Fruit fly (Drosophila melanogaster): ENCODE results near the gene CCKLR-17D3.
A peak's percentile ranks its signal among the peaks of the same experiment; 100 is the strongest.

The CCKLR-17D3 gene

DNA sequence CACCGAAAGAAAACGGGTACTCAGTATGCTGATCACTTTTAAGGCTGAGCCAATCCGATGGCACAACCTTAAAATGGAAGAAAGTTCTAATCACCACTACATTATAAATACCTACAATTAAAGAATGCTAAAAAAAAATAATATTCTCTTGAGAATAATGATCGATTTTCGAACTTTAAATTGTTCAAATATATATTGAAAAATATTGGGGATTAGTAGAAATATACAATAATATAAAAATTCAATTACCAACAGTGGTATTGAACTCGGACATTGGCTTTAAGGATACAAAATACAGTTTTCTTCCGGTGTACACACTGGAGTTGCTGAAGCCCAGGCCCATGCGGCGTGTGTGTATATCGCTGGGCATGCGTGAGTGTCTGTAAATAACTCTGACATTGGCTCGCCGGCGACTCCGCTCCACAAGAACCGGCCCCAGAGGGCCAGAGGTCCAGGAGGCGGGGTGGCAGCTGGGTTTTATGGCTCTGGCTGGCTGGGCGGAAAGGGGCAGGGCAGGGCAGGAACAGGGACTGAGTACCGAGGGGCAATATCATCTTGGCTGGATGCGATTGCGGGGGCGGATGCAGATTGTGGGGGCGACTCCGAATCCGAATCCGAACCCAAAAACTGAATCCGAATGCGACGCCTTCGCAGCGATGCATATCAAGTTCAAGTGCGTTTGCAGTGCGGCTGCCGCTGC, 2.2 kb upstream of the CCKLR-17D3 start (continued):
- TF ChIP-seq twi (tag; optimal IDR thresholded peaks at IDR 0.05) (peak; percentile 62), fd102C (GFP tag; optimal IDR thresholded peaks at IDR 0.05) (no peak), CG8944 (GFP tag; optimal IDR thresholded peaks at IDR 0.05) (no peak), Hmx (GFP tag; optimal IDR thresholded peaks at IDR 0.05) (no peak), ind (GFP tag; optimal IDR thresholded peaks at IDR 0.05) (peak; percentile 14), repo (GFP tag; optimal IDR thresholded peaks at IDR 0.05) (no peak), zen2 (GFP tag; IDR thresholded peaks at IDR 0.05; ENCODE audit: partially characterized antibody) (no peak), ase (GFP tag; IDR thresholded peaks at IDR 0.05) (no peak), CG10462 (GFP tag; optimal IDR thresholded peaks at IDR 0.05) (peak; percentile 43), Atf6 (GFP tag; IDR thresholded peaks at IDR 0.05) (no peak), CG10209 (GFP tag; optimal IDR thresholded peaks at IDR 0.05) (peak; percentile 51), Med (GFP tag) (peak; percentile 58), nmo (GFP tag; optimal IDR thresholded peaks at IDR 0.05) (peak; percentile 89), CG15601 (tag; optimal IDR thresholded peaks at IDR 0.05) (peak; percentile 87), pita (GFP tag; optimal IDR thresholded peaks at IDR 0.05) (no peak), dpn (GFP tag; optimal IDR thresholded peaks at IDR 0.05) (peak; percentile 3 to 62), CG31441 (GFP tag; IDR thresholded peaks at IDR 0.05) (peak; percentile 76), sens (GFP tag) (peak; percentile 93), CG17328 (GFP tag; IDR thresholded peaks at IDR 0.05) (no peak), CG15073 (GFP tag; optimal IDR thresholded peaks at IDR 0.05) (no peak), ttk (GFP tag; IDR thresholded peaks at IDR 0.05) (no peak), CG12769 (tag; optimal IDR thresholded peaks at IDR 0.05) (no peak), CG10321 (GFP tag; IDR thresholded peaks at IDR 0.05) (no peak), CG1529 (GFP tag; optimal IDR thresholded peaks at IDR 0.05) (peak; percentile 80), Fer1 (GFP tag; optimal IDR thresholded peaks at IDR 0.05) (no peak), oc (tag; optimal IDR thresholded peaks at IDR 0.05) (no peak), Gsc (GFP tag; IDR thresholded peaks at IDR 0.05) (no peak), Sry-β (GFP tag; optimal IDR thresholded peaks at IDR 0.05) (no peak), CG34376 (GFP tag; optimal IDR thresholded peaks at IDR 0.05) (no peak), CG9817 (tag; optimal IDR thresholded peaks at IDR 0.05) (peak; percentile 4), CrebB (tag; optimal IDR thresholded peaks at IDR 0.05) (no peak), kay (GFP tag; optimal IDR thresholded peaks at IDR 0.05) (peak; percentile 37), Camta (GFP tag; optimal IDR thresholded peaks at IDR 0.05) (no peak), yki (optimal IDR thresholded peaks at IDR 0.05) (no peak), Stat92E (GFP tag; optimal IDR thresholded peaks at IDR 0.05) (peak in 1 of 3 experiments; percentile 55), ewg (GFP tag; optimal IDR thresholded peaks at IDR 0.05) (peak; percentile 71), CG13296 (GFP tag; optimal IDR thresholded peaks at IDR 0.05) (no peak), bsh (GFP tag; optimal IDR thresholded peaks at IDR 0.05) (peak; percentile 84 to 86), CG12659 (GFP tag; optimal IDR thresholded peaks at IDR 0.05) (peak; percentile 43), mld (GFP tag; IDR thresholded peaks at IDR 0.05; ENCODE audit: partially characterized antibody) (no peak), CG12391 (tag; optimal IDR thresholded peaks at IDR 0.05) (peak; percentile 81), CG1647 (GFP tag; optimal IDR thresholded peaks at IDR 0.05) (no peak), CG2202 (tag; optimal IDR thresholded peaks at IDR 0.05) (peak; percentile 72), nerfin-1 (tag; optimal IDR thresholded peaks at IDR 0.05) (peak; percentile 68), CG15514 (GFP tag; optimal IDR thresholded peaks at IDR 0.05) (no peak), CG4328 (GFP tag; optimal IDR thresholded peaks at IDR 0.05) (no peak), insv (GFP tag; optimal IDR thresholded peaks at IDR 0.05) (no peak), p53 (GFP tag; optimal IDR thresholded peaks at IDR 0.05) (no peak), CG12104 (GFP tag; optimal IDR thresholded peaks at IDR 0.05) (peak; percentile 13), bab2 (GFP tag; optimal IDR thresholded peaks at IDR 0.05) (peak; percentile 0)

All from whole organism, embryonic.